Fruit fly (Drosophila melanogaster): ENCODE data around the gene Dpy-30L2.
A peak's percentile ranks its signal among the peaks of the same experiment; 100 is the strongest.

dm6 chr3L:4071561-4072049 is 24.1 kb upstream of the Dpy-30L2 start, which contains the start of gene wit:
- TF ChIP-seq Bdp1 (GFP tag; optimal IDR thresholded peaks at IDR 0.05) = no peak
- peak; percentile 45; the same call in 1 of the 2 replicates for TF ChIP-seq Adf1 (GFP tag; IDR thresholded peaks at IDR 0.05)
- TF ChIP-seq pan (optimal IDR thresholded peaks at IDR 0.05) = no peak
- peak in 1 of 2 experiments; percentile 30 for TF ChIP-seq pan (GFP tag; optimal IDR thresholded peaks at IDR 0.05 in 1 of 2, IDR thresholded peaks at IDR 0.05 in 1 of 2)
- no peak for TF ChIP-seq CG16813 (GFP tag; IDR thresholded peaks at IDR 0.05; ENCODE audit: partially characterized antibody)
- TF ChIP-seq CG7963 (GFP tag; IDR thresholded peaks at IDR 0.05; ENCODE audit: partially characterized antibody) = no peak
- TF ChIP-seq slbo (GFP tag; IDR thresholded peaks at IDR 0.05) = 0 out of 2 replicates have a peak, but pooled peaks have one; percentile 36
- TF ChIP-seq CG6854 (GFP tag; optimal IDR thresholded peaks at IDR 0.05) = peak; percentile 65

All from whole organism, embryonic.